Worm (Caenorhabditis elegans) whole organism, L4/young adult: ENCODE measurements around the gene C24H12.8.

ENCODE experiments used
- W03F9.2 ChIP-seq: fragments of 150-350 bp; optimal IDR thresholded peaks from 2 replicates; lab custom pipeline; 2014; ENCODE audit warnings: missing biosample characterization, missing genetic modification characterization
- dao-5 ChIP-seq: sonication (generic microtip); optimal IDR thresholded peaks from 2 replicates; lab custom pipeline; 2016; ENCODE audit warnings: missing genotype, missing genetic modification characterization, moderate library complexity, missing compliant biosample characterization

ce11 chrII:402435-402834, 20.6 kb downstream of the C24H12.8 start, which contains the start of gene clec-10:
- TF ChIP-seq dao-5 (tag; lab: Kevin White, UChicago), result no peak
- no peak for TF ChIP-seq W03F9.2 (tag; lab: Kevin White, UChicago)
